Worm (Caenorhabditis elegans) whole organism, mixed stage, embryonic: Measurements from ENCODE around the gene C33F10.1.

ENCODE experiments used
- lin-13 ChIP-seq: fragments of 150-350 bp; optimal IDR thresholded peaks from 2 replicates; lab custom pipeline; 2014; ENCODE audit warnings: missing biosample characterization, missing genetic modification characterization
- lsy-2 ChIP-seq: fragments of 150-350 bp; optimal IDR thresholded peaks from 2 replicates; lab custom pipeline; 2014; ENCODE audit warnings: missing biosample characterization, missing genetic modification characterization
- mab-5 ChIP-seq: fragments of 150-350 bp; optimal IDR thresholded peaks from 2 replicates; lab custom pipeline; 2014; ENCODE audit warnings: missing biosample characterization, missing genetic modification characterization
- nhr-12 ChIP-seq: fragments of 150-350 bp; optimal IDR thresholded peaks from 2 replicates; lab custom pipeline; 2014; ENCODE audit warnings: missing biosample characterization, missing genetic modification characterization
- nhr-76 ChIP-seq: sonication (generic microtip); optimal IDR thresholded peaks from 2 replicates; lab custom pipeline; 2017; ENCODE audit warnings: missing biosample characterization, missing genetic modification characterization
- unc-62 ChIP-seq: fragments of 150-350 bp; optimal IDR thresholded peaks from 2 replicates; lab custom pipeline; 2014; ENCODE audit warnings: missing biosample characterization, missing genetic modification reagents, missing genetic modification characterization

DNA sequence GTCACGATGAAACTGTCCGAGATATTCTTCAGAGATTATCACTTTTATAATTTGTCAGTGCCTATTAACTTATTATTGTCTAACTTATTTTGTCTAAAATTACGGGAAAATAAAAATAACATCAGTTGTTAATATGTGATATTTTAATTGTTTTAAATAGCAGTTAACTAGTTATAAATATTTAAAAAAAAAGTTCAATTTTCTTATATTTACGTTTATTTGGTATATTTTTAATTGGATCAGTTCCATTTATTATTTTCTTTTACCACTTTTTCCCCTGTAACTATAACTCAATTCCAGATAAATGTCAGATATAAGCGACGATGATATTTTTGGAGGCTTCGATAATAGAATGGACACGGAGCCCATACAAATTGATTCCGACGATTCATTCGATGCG is 39.4 kb upstream of the C33F10.1 start, which contains the start of gene C33F10.4:
- TF ChIP-seq mab-5 (tag; lab: Kevin White, UChicago), result no peak
- no peak for TF ChIP-seq unc-62 (GFP tag; lab: Kevin White, UChicago)
- no peak for TF ChIP-seq nhr-76 (tag; lab: Kevin White, UChicago)
- TF ChIP-seq lsy-2, result no peak
- no peak for TF ChIP-seq nhr-12
- TF ChIP-seq lin-13 (tag; lab: Kevin White, UChicago), result no peak
